Worm (Caenorhabditis elegans) whole organism, L4/young adult: ENCODE results near the gene inx-9.

Experiments
- W03F9.2 ChIP-seq: fragments of 150-350 bp; optimal IDR thresholded peaks from 2 replicates; lab custom pipeline; 2014; ENCODE audit warnings: missing biosample characterization, missing genetic modification characterization
- him-1 ChIP-seq: sonication (generic microtip); optimal IDR thresholded peaks from 2 replicates; lab custom pipeline; 2016; ENCODE audit warnings: missing genotype, missing genetic modification reagents, missing genetic modification characterization, missing compliant biosample characterization

DNA sequence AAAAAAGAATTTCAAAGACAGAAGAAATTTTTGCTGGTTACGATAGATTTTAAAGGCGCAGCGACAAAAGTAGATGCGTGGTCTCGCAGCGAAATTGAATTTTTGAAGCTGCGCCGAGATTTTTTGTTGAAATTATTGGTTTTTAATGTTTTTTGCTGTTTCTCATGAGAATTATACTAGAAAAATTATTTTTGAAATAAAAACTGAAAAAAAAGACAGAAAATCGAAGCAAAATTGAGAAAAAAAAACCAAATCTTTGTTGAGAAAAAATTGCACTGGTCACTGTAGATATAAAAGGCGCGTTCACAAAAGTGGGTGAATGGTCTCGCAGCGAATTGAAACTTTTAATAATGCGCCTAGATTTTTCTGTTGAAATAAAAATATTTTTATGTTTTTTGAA lies 19.5 kb downstream of the inx-9 start:
- TF ChIP-seq him-1 (tag; lab: Kevin White, UChicago) (no peak), W03F9.2 (peak; percentile 48)
